Worm (Caenorhabditis elegans) whole organism, midembryonic: Measurements from ENCODE around the gene F22B7.1.

ENCODE experiments used
- flt-1 ChIP-seq: fragments of 200-800 bp; sonication (Bioruptor generic); IDR thresholded peaks from 2 replicates; pipeline ENCODE4 v1.3.6; 2022; ENCODE audit warnings: missing genetic modification characterization, missing compliant biosample characterization
- klf-2 ChIP-seq: fragments of 200-800 bp; sonication (Bioruptor generic); conservative IDR thresholded peaks from 2 replicates; pipeline ENCODE4 v1.3.6; 2022; ENCODE audit warnings: missing genetic modification reagents, missing genetic modification characterization, missing compliant biosample characterization

- no peak for TF ChIP-seq flt-1 (GFP tag; lab: Robert Waterston, UW)
- no peak for TF ChIP-seq klf-2 (GFP tag; lab: Robert Waterston, UW)
Observed at ce11 chrIII:8697268-8697907, 32.2 kb downstream of the F22B7.1 start.
